Worm (Caenorhabditis elegans) whole organism, late embryonic: ENCODE results near the gene pfn-3.

Experiments used
- C38D4.7 ChIP-seq: fragments of 200-800 bp; sonication (Bioruptor generic); optimal IDR thresholded peaks from 2 replicates; lab custom pipeline; 2018; ENCODE audit warnings: mild to moderate bottlenecking, missing genetic modification characterization, moderate library complexity, missing compliant biosample characterization
- F13H6.1 ChIP-seq: sonication (generic microtip); optimal IDR thresholded peaks from 2 replicates; lab custom pipeline; 2016; ENCODE audit warnings: missing genetic modification characterization, missing compliant biosample characterization
- K02D7.2 ChIP-seq: sonication (generic microtip); optimal IDR thresholded peaks from 2 replicates; lab custom pipeline; 2017; ENCODE audit warnings: mild to moderate bottlenecking, missing genetic modification characterization, missing compliant biosample characterization
- K09A11.1 ChIP-seq: sonication (generic microtip); optimal IDR thresholded peaks from 2 replicates; lab custom pipeline; 2017; ENCODE audit warnings: antibody characterized with exemption, mild to moderate bottlenecking, missing genetic modification characterization, missing compliant biosample characterization; ENCODE audit not compliant: insufficient read depth
- Y22D7AL.16 ChIP-seq: sonication (generic microtip); optimal IDR thresholded peaks from 2 replicates; lab custom pipeline; 2016; ENCODE audit warnings: missing genetic modification characterization, missing compliant biosample characterization
- ama-1 ChIP-seq: fragments of 150-350 bp; optimal IDR thresholded peaks from 2 replicates; lab custom pipeline; 2014
- ceh-18 ChIP-seq: sonication (generic microtip); optimal IDR thresholded peaks from 2 replicates; lab custom pipeline; 2016; ENCODE audit warnings: missing genetic modification characterization, missing compliant biosample characterization
- ceh-2 ChIP-seq: sonication (generic microtip); optimal IDR thresholded peaks from 2 replicates; lab custom pipeline; 2016; ENCODE audit warnings: missing genotype, missing genetic modification characterization, missing compliant biosample characterization
- ceh-22 ChIP-seq: sonication (generic microtip); optimal IDR thresholded peaks from 2 replicates; lab custom pipeline; 2017; ENCODE audit warnings: missing biosample characterization, missing genetic modification characterization
- ceh-24 ChIP-seq: sonication (generic microtip); optimal IDR thresholded peaks from 2 replicates; lab custom pipeline; 2016; ENCODE audit warnings: mild to moderate bottlenecking, missing genetic modification characterization, missing compliant biosample characterization
- ceh-31 ChIP-seq: sonication (generic microtip); optimal IDR thresholded peaks from 2 replicates; lab custom pipeline; 2016; ENCODE audit warnings: missing genetic modification characterization, missing compliant biosample characterization
- ceh-45 ChIP-seq: fragments of 200-800 bp; sonication (Bioruptor generic); IDR thresholded peaks from 2 replicates; pipeline ENCODE4 v1.3.6; 2022; ENCODE audit warnings: missing genetic modification reagents, missing genetic modification characterization, missing compliant biosample characterization
- ceh-48 ChIP-seq: sonication (generic microtip); optimal IDR thresholded peaks from 2 replicates; lab custom pipeline; 2016; ENCODE audit warnings: missing genetic modification characterization, inconsistent platforms, missing compliant biosample characterization
- ceh-6 ChIP-seq: fragments of 200-800 bp; sonication (Bioruptor generic); optimal IDR thresholded peaks from 2 replicates; lab custom pipeline; 2018; ENCODE audit warnings: mild to moderate bottlenecking, missing genetic modification characterization, missing compliant biosample characterization
- ceh-9 ChIP-seq: sonication (generic microtip); optimal IDR thresholded peaks from 2 replicates; lab custom pipeline; 2016; ENCODE audit warnings: mild to moderate bottlenecking, missing genetic modification characterization, inconsistent platforms, missing compliant biosample characterization
- che-1 ChIP-seq: sonication (generic microtip); optimal IDR thresholded peaks from 2 replicates; lab custom pipeline; 2016; ENCODE audit warnings: mild to moderate bottlenecking, missing genetic modification characterization, missing compliant biosample characterization
- dve-1 ChIP-seq: sonication (generic microtip); optimal IDR thresholded peaks from 2 replicates; lab custom pipeline; 2017; ENCODE audit warnings: antibody characterized with exemption, mild to moderate bottlenecking, missing genetic modification characterization, missing compliant biosample characterization
- elt-2 ChIP-seq: sonication (generic microtip); optimal IDR thresholded peaks from 2 replicates; lab custom pipeline; 2016; ENCODE audit warnings: missing genetic modification reagents, missing genetic modification characterization, missing compliant biosample characterization
- elt-4 ChIP-seq: sonication (generic microtip); optimal IDR thresholded peaks from 2 replicates; lab custom pipeline; 2016; ENCODE audit warnings: missing genetic modification characterization, missing compliant biosample characterization
- ets-4 ChIP-seq: sonication (generic microtip); optimal IDR thresholded peaks from 2 replicates; lab custom pipeline; 2016; ENCODE audit warnings: missing genetic modification characterization, missing compliant biosample characterization
- fkh-10 ChIP-seq: fragments of 150-350 bp; optimal IDR thresholded peaks from 2 replicates; lab custom pipeline; 2014; ENCODE audit warnings: missing biosample characterization, missing genetic modification reagents, missing genetic modification characterization
- fkh-6 ChIP-seq: sonication (generic microtip); optimal IDR thresholded peaks from 2 replicates; lab custom pipeline; 2016; ENCODE audit warnings: missing genetic modification characterization, missing compliant biosample characterization
- gmeb-2 ChIP-seq: sonication (generic microtip); optimal IDR thresholded peaks from 2 replicates; lab custom pipeline; 2016; ENCODE audit warnings: missing genetic modification characterization, inconsistent platforms, missing compliant biosample characterization
- hlh-15 ChIP-seq: sonication (generic microtip); optimal IDR thresholded peaks from 2 replicates; lab custom pipeline; 2016; ENCODE audit warnings: missing genetic modification characterization, missing compliant biosample characterization
- hlh-30 ChIP-seq: sonication (generic microtip); optimal IDR thresholded peaks from 2 replicates; lab custom pipeline; 2017; ENCODE audit warnings: antibody characterized with exemption, missing genetic modification characterization, missing compliant biosample characterization; ENCODE audit not compliant: insufficient read depth
- madf-2 ChIP-seq: sonication (generic microtip); optimal IDR thresholded peaks from 2 replicates; lab custom pipeline; 2017; ENCODE audit warnings: missing genetic modification characterization, missing compliant biosample characterization
- nfya-1 ChIP-seq: sonication (generic microtip); optimal IDR thresholded peaks from 2 replicates; lab custom pipeline; 2017; ENCODE audit warnings: missing genetic modification characterization, mild to moderate bottlenecking, missing compliant biosample characterization, antibody characterized with exemption, moderate library complexity
- nhr-11 ChIP-seq: fragments of 150-350 bp; optimal IDR thresholded peaks from 2 replicates; lab custom pipeline; 2014; ENCODE audit warnings: missing biosample characterization, missing genetic modification characterization
- nhr-232 ChIP-seq: sonication (generic microtip); optimal IDR thresholded peaks from 2 replicates; lab custom pipeline; 2016; ENCODE audit warnings: missing genetic modification characterization, missing compliant biosample characterization
- npax-4 ChIP-seq: sonication (generic microtip); optimal IDR thresholded peaks from 2 replicates; lab custom pipeline; 2016; ENCODE audit warnings: missing genetic modification characterization, missing compliant biosample characterization
- pag-3 ChIP-seq: sonication (generic microtip); optimal IDR thresholded peaks from 2 replicates; lab custom pipeline; 2016; ENCODE audit warnings: missing compliant biosample characterization, missing genetic modification characterization, borderline replicate concordance
- pat-9 ChIP-seq: fragments of 200-800 bp; sonication (Bioruptor generic); optimal IDR thresholded peaks from 2 replicates; lab custom pipeline; 2018; ENCODE audit warnings: mild to moderate bottlenecking, missing genetic modification characterization, moderate library complexity, missing compliant biosample characterization
- pha-2 ChIP-seq: sonication (generic microtip); optimal IDR thresholded peaks from 2 replicates; lab custom pipeline; 2017; ENCODE audit warnings: mild to moderate bottlenecking, missing genetic modification characterization, missing compliant biosample characterization
- pha-4 ChIP-seq: fragments of 150-350 bp; optimal IDR thresholded peaks from 2 replicates; lab custom pipeline; 2018; ENCODE audit warnings: missing biosample characterization, missing genetic modification reagents, missing genetic modification characterization
- ref-2 ChIP-seq: sonication (generic microtip); optimal IDR thresholded peaks from 2 replicates; lab custom pipeline; 2016; ENCODE audit warnings: missing genetic modification characterization, missing compliant biosample characterization
- rnt-1 ChIP-seq: sonication (generic microtip); optimal IDR thresholded peaks from 2 replicates; lab custom pipeline; 2016; ENCODE audit warnings: missing genetic modification characterization, missing compliant biosample characterization
- sox-2 ChIP-seq: fragments of 200-800 bp; sonication (Bioruptor generic); IDR thresholded peaks from 2 replicates; pipeline ENCODE4 v1.3.6; 2022; ENCODE audit warnings: missing genetic modification reagents, missing genetic modification characterization, missing compliant biosample characterization
- sox-4 ChIP-seq: sonication (generic microtip); optimal IDR thresholded peaks from 2 replicates; lab custom pipeline; 2017; ENCODE audit warnings: mild to moderate bottlenecking, missing genetic modification characterization, inconsistent platforms, missing compliant biosample characterization
- syd-9 ChIP-seq: sonication (generic microtip); optimal IDR thresholded peaks from 2 replicates; lab custom pipeline; 2016; ENCODE audit warnings: mild to moderate bottlenecking, missing genetic modification characterization, moderate library complexity, missing compliant biosample characterization
- tbx-2 ChIP-seq: sonication (generic microtip); optimal IDR thresholded peaks from 2 replicates; lab custom pipeline; 2016; ENCODE audit warnings: missing genetic modification characterization, missing compliant biosample characterization
- tbx-7 ChIP-seq: sonication (generic microtip); optimal IDR thresholded peaks from 2 replicates; lab custom pipeline; 2016; ENCODE audit warnings: missing genotype, missing genetic modification characterization, missing compliant biosample characterization
- ttx-3 ChIP-seq: sonication (generic microtip); optimal IDR thresholded peaks from 2 replicates; lab custom pipeline; 2016; ENCODE audit warnings: missing genetic modification reagents, missing genetic modification characterization, missing compliant biosample characterization
- unc-42 ChIP-seq: sonication (generic microtip); optimal IDR thresholded peaks from 2 replicates; lab custom pipeline; 2016; ENCODE audit warnings: missing genotype, missing genetic modification characterization, missing compliant biosample characterization
- unc-55 ChIP-seq: sonication (generic microtip); optimal IDR thresholded peaks from 2 replicates; lab custom pipeline; 2017; ENCODE audit warnings: missing biosample characterization, missing genetic modification reagents, missing genetic modification characterization
- unc-86 ChIP-seq: sonication (generic microtip); optimal IDR thresholded peaks from 2 replicates; lab custom pipeline; 2016; ENCODE audit warnings: missing genetic modification characterization, missing compliant biosample characterization
- zip-5 ChIP-seq: sonication (generic microtip); optimal IDR thresholded peaks from 2 replicates; lab custom pipeline; 2016; ENCODE audit warnings: missing genetic modification characterization, missing compliant biosample characterization
- ztf-16 ChIP-seq: sonication (generic microtip); optimal IDR thresholded peaks from 2 replicates; lab custom pipeline; 2017; ENCODE audit warnings: missing genetic modification characterization, missing compliant biosample characterization

Gene pfn-3

DNA sequence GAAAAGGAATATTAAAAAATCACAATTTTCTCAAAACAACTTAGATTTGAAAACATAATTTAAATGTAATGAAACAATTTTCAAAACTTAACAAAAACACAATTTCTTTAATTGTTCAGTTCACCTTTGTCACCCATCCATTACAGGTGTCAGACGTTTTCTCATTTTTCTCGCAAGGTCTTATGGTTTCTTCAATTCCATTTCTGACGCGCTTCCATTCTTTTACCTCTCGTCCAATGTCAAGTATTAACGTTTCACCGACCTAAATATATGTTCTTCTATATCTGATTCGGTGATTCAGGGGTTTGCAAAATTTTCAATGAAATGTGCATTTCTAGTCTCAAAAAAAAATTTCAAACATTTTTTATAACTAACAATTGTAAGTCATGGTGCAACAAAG lies 43.0 kb upstream of the pfn-3 start:
- no peak for TF ChIP-seq tbx-7
- TF ChIP-seq ceh-9 (tag; lab: Kevin White, UChicago), result no peak
- no peak for TF ChIP-seq ceh-2
- no peak for TF ChIP-seq ceh-22 (tag; lab: Kevin White, UChicago)
- no peak for TF ChIP-seq madf-2 (tag; lab: Kevin White, UChicago)
- TF ChIP-seq npax-4 (tag; lab: Kevin White, UChicago), result no peak
- TF ChIP-seq elt-4 (tag; lab: Kevin White, UChicago), result no peak
- no peak for TF ChIP-seq ceh-6 (GFP tag; lab: Kevin White, UChicago)

DNA sequence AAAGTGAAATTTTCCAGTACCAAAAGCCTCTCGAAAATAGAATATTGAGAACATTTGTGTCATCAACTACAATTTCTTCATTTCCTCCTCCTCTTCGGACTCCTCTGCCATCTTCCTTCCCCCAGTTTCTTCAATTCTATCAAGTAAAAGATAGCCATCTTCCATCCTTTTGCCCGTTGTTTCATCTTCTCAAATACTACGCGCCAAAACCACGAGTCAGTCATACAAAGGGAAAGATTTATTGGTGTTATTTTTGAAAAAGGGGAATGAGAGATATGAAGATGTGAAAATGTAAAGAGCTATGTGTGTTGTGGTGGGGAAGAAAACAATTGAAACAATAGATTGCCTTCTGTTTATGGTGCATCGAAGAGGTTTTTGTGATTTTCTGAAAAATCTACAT lies 41.7 kb upstream of the pfn-3 start:
- TF ChIP-seq unc-55 (GFP tag; lab: Kevin White, UChicago), result peak; percentile 25
- no peak for TF ChIP-seq pag-3 (tag; lab: Kevin White, UChicago)
- TF ChIP-seq elt-2 (tag; lab: Kevin White, UChicago), result no peak
- no peak for TF ChIP-seq ceh-9 (tag; lab: Kevin White, UChicago)
- no peak for TF ChIP-seq gmeb-2
- TF ChIP-seq ceh-18 (tag; lab: Kevin White, UChicago), result peak; percentile 12
- no peak for TF ChIP-seq pat-9 (tag; lab: Kevin White, UChicago)

- TF ChIP-seq sox-2 (GFP tag; lab: Robert Waterston, UW), result no peak
- TF ChIP-seq hlh-15, result no peak
- no peak for TF ChIP-seq K09A11.1
- no peak for TF ChIP-seq npax-4 (tag; lab: Kevin White, UChicago)
- TF ChIP-seq unc-55 (GFP tag; lab: Kevin White, UChicago), result no peak
- no peak for TF ChIP-seq ceh-45
- TF ChIP-seq, all 69 proteins: peak for 0
Measured at ce11 chrX:1121575-1121974, 41.1 kb upstream of the pfn-3 start.

DNA sequence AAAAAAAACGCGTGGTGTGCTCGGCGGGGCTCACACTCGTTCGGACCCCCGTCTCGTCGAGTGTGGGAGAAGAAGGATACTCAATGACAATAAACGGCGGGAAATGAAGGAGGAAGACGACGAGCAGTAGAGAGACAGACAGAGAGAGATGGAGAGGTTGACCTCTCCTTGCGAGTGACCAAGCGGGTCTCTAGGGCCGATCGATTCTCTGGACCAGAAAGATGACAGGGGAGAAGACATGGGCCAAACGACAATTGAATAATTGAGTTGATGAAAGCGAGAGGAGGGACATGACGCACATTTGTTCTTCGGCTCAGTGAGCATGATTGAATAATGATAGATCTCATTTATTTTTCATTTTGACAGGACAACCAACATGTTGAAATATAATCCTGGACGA lies 39.9 kb upstream of the pfn-3 start:
- TF ChIP-seq elt-2 (tag; lab: Kevin White, UChicago) (no peak), unc-42 (tag; lab: Kevin White, UChicago) (peak; percentile 98), ztf-16 (no peak), hlh-30 (peak; percentile 5), fkh-10 (GFP tag; lab: Kevin White, UChicago) (peak; percentile 2), nhr-232 (no peak), nfya-1 (tag; lab: Kevin White, UChicago) (peak; percentile 40), ama-1 (lab: Kevin White, UChicago) (no peak), ceh-31 (tag; lab: Kevin White, UChicago) (peak; percentile 92), gmeb-2 (no peak), Y22D7AL.16 (tag; lab: Kevin White, UChicago) (no peak), tbx-2 (tag; lab: Kevin White, UChicago) (peak; percentile 74), nhr-11 (tag; lab: Kevin White, UChicago) (no peak), ceh-45 (no peak), ets-4 (no peak), unc-86 (no peak), pat-9 (tag; lab: Kevin White, UChicago) (no peak), F13H6.1 (tag; lab: Kevin White, UChicago) (peak; percentile 35), pag-3 (tag; lab: Kevin White, UChicago) (no peak), ceh-18 (tag; lab: Kevin White, UChicago) (peak; percentile 40), rnt-1 (tag; lab: Kevin White, UChicago) (peak; percentile 52), che-1 (no peak), C38D4.7 (GFP tag; lab: Kevin White, UChicago) (no peak), sox-4 (no peak), zip-5 (no peak), pha-2 (no peak), pha-4 (tag; lab: Kevin White, UChicago) (no peak), unc-55 (GFP tag; lab: Kevin White, UChicago) (peak; percentile 98), syd-9 (tag; lab: Kevin White, UChicago) (peak; percentile 39), ceh-24 (tag; lab: Kevin White, UChicago) (no peak), ref-2 (tag; lab: Kevin White, UChicago) (peak; percentile 80), fkh-6 (tag; lab: Kevin White, UChicago) (peak; percentile 11), madf-2 (tag; lab: Kevin White, UChicago) (no peak), ceh-48 (peak; percentile 75), K02D7.2 (tag; lab: Kevin White, UChicago) (no peak), dve-1 (tag; lab: Kevin White, UChicago) (no peak), ceh-6 (GFP tag; lab: Kevin White, UChicago) (no peak), ttx-3 (tag; lab: Kevin White, UChicago) (no peak)
